Worm (Caenorhabditis elegans) whole organism, young adult: ENCODE data around the gene W04E12.2.

ENCODE experiments used
- C17E4.6 ChIP-seq: fragments of 200-800 bp; sonication (Bioruptor generic); IDR thresholded peaks from 2 replicates; pipeline ENCODE4 v1.3.6; 2022; ENCODE audit warnings: missing genetic modification reagents, missing genetic modification characterization, missing compliant biosample characterization
- die-1 ChIP-seq: sonication (generic microtip); optimal IDR thresholded peaks from 2 replicates; lab custom pipeline; 2016; ENCODE audit warnings: missing genotype, mild to moderate bottlenecking, missing genetic modification characterization, missing compliant biosample characterization
- lin-40 ChIP-seq: sonication (generic microtip); optimal IDR thresholded peaks from 2 replicates; lab custom pipeline; 2016; ENCODE audit warnings: missing genetic modification characterization, mild to moderate bottlenecking, missing compliant biosample characterization, missing genotype, missing genetic modification reagents
- nfya-1 ChIP-seq: sonication (generic microtip); optimal IDR thresholded peaks from 2 replicates; lab custom pipeline; 2017; ENCODE audit warnings: antibody characterized with exemption, missing compliant biosample characterization, missing genetic modification characterization, borderline replicate concordance; ENCODE audit not compliant: insufficient read depth

- TF ChIP-seq die-1 (tag; lab: Kevin White, UChicago) (no peak), nfya-1 (tag; lab: Kevin White, UChicago) (no peak), lin-40 (no peak), C17E4.6 (GFP tag; lab: Robert Waterston, UW) (no peak)
Measured at ce11 chrV:19790248-19790647, 49.3 kb upstream of the W04E12.2 start.
